Fruit fly (Drosophila melanogaster) whole organism, prepupa: Measurements from ENCODE around the gene CG44954.

Experiments
- CG31627 ChIP-seq: fragments of 200-800 bp; sonication (Bioruptor generic); optimal IDR thresholded peaks from 3 replicates; lab custom pipeline; 2016; ENCODE audit warnings: missing biosample characterization, missing genetic modification characterization
- CG34406 ChIP-seq: fragments of 200-800 bp; sonication (Bioruptor generic); optimal IDR thresholded peaks from 3 replicates; lab custom pipeline; 2016; ENCODE audit warnings: missing biosample characterization, missing genetic modification characterization
- CG6163 ChIP-seq: fragments of 200-800 bp; sonication (Bioruptor generic); IDR thresholded peaks from 3 replicates; pipeline ENCODE4 v1.3.6; 2022; ENCODE audit warnings: missing biosample characterization, missing genetic modification characterization
- CG9139 ChIP-seq: fragments of 200-800 bp; sonication (Bioruptor generic); optimal IDR thresholded peaks from 3 replicates; lab custom pipeline; 2017; ENCODE audit warnings: missing biosample characterization, mild to moderate bottlenecking, missing genetic modification characterization
- Eip75B ChIP-seq: fragments of 200-800 bp; sonication (Bioruptor generic); optimal IDR thresholded peaks from 3 replicates; lab custom pipeline; 2016; ENCODE audit warnings: missing biosample characterization, missing genetic modification characterization
- Hr38 ChIP-seq: sonication (Bioruptor generic); optimal IDR thresholded peaks from 2 replicates; lab custom pipeline; 2016; ENCODE audit warnings: missing biosample characterization, missing genetic modification characterization
- cyc ChIP-seq: fragments of 200-800 bp; sonication (Bioruptor generic); optimal IDR thresholded peaks from 3 replicates; lab custom pipeline; 2016; ENCODE audit warnings: missing biosample characterization, missing genetic modification characterization
- fd85E ChIP-seq: fragments of 200-800 bp; sonication (Bioruptor generic); optimal IDR thresholded peaks from 3 replicates; lab custom pipeline; 2016; ENCODE audit warnings: missing biosample characterization, missing genetic modification characterization

DNA sequence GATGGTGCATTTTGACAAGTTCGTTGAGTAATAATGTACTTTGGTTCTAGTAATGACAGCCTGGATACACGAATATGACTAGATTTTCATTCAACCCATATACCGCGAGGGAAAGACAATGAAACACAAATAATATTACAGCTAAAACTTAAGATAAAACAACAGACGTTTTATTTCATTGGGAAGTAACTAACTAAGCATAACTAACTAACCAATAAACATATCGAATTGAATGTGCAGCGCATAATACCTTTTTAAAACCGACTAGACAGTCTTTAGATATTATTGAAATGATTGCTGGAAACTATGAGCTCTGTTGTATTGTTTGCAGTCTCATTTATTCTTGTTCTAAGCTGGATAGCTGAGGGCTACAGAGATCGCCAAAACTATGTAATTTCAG lies 15.8 kb downstream of the CG44954 start, which contains the start of gene CG31016:
- no peak for TF ChIP-seq fd85E (GFP tag; lab: Kevin White, UChicago)
- no peak for TF ChIP-seq Hr38 (GFP tag; lab: Kevin White, UChicago)
- no peak for TF ChIP-seq CG9139 (GFP tag; lab: Kevin White, UChicago)
- TF ChIP-seq Eip75B (GFP tag; lab: Kevin White, UChicago), result no peak
- no peak for TF ChIP-seq CG31627 (GFP tag; lab: Kevin White, UChicago)
- no peak for TF ChIP-seq CG34406 (GFP tag; lab: Kevin White, UChicago)
- no peak for TF ChIP-seq CG6163
- no peak for TF ChIP-seq cyc (GFP tag; lab: Kevin White, UChicago)
